Worm (Caenorhabditis elegans): Measurements from ENCODE around the gene Y57A10A.4.
A peak's percentile ranks its signal among the peaks of the same experiment; 100 is the strongest.

The Y57A10A.4 gene

ce11 chrII:12110997-12111396 is 40.7 kb upstream of the Y57A10A.4 start:
- no peak for TF ChIP-seq lin-39 (tag; optimal IDR thresholded peaks at IDR 0.05)
- TF ChIP-seq eor-1 (tag; optimal IDR thresholded peaks at IDR 0.05), result no peak
- TF ChIP-seq elt-2 (tag; optimal IDR thresholded peaks at IDR 0.05), result no peak
- no peak for TF ChIP-seq egl-27 (tag; optimal IDR thresholded peaks at IDR 0.05)
- TF ChIP-seq nhr-67 (tag; optimal IDR thresholded peaks at IDR 0.05), result no peak
- no peak for TF ChIP-seq nhr-23 (tag; optimal IDR thresholded peaks at IDR 0.05)
- no peak for TF ChIP-seq lsy-12 (tag; optimal IDR thresholded peaks at IDR 0.05)
- TF ChIP-seq nhr-11 (tag; optimal IDR thresholded peaks at IDR 0.05), result no peak
- no peak for TF ChIP-seq ceh-9 (tag; optimal IDR thresholded peaks at IDR 0.05)
- no peak for TF ChIP-seq skn-1 (tag; optimal IDR thresholded peaks at IDR 0.05)
- no peak for TF ChIP-seq nfya-1 (tag; optimal IDR thresholded peaks at IDR 0.05; ENCODE audit: insufficient read depth)

- TF ChIP-seq nhr-11 (tag; optimal IDR thresholded peaks at IDR 0.05) (no peak), zag-1 (tag; optimal IDR thresholded peaks at IDR 0.05) (no peak), egl-27 (tag; optimal IDR thresholded peaks at IDR 0.05) (no peak), nfya-1 (tag; optimal IDR thresholded peaks at IDR 0.05; ENCODE audit: insufficient read depth) (peak; percentile 83), pha-4 (tag; optimal IDR thresholded peaks at IDR 0.05) (no peak), unc-39 (tag; optimal IDR thresholded peaks at IDR 0.05) (no peak), nhr-76 (tag; optimal IDR thresholded peaks at IDR 0.05) (no peak), R02D3.7 (tag; optimal IDR thresholded peaks at IDR 0.05) (no peak)
These were observed 21.3 kb upstream of the Y57A10A.4 start for ce11 chrII:12130393-12130792.

- TF ChIP-seq ceh-9 (tag; optimal IDR thresholded peaks at IDR 0.05) (no peak), fkh-2 (tag; optimal IDR thresholded peaks at IDR 0.05) (no peak), nfya-1 (tag; optimal IDR thresholded peaks at IDR 0.05; ENCODE audit: insufficient read depth) (no peak), unc-62 (GFP tag; optimal IDR thresholded peaks at IDR 0.05) (no peak), ceh-82 (tag; optimal IDR thresholded peaks at IDR 0.05) (no peak), fkh-10 (GFP tag; optimal IDR thresholded peaks at IDR 0.05) (no peak), lin-39 (tag; optimal IDR thresholded peaks at IDR 0.05) (no peak), nhr-12 (tag; optimal IDR thresholded peaks at IDR 0.05) (no peak), eor-1 (tag; optimal IDR thresholded peaks at IDR 0.05) (no peak), skn-1 (tag; optimal IDR thresholded peaks at IDR 0.05) (no peak), pqm-1 (tag; optimal IDR thresholded peaks at IDR 0.05) (no peak), unc-39 (tag; optimal IDR thresholded peaks at IDR 0.05) (no peak)
These were observed 20.9 kb upstream of the Y57A10A.4 start, which contains the start of gene set-24 for ce11 chrII:12130868-12131267. set-24 (minus strand) TSS chrII:12130968.

- no peak for TF ChIP-seq fkh-2 (tag; optimal IDR thresholded peaks at IDR 0.05)
- TF ChIP-seq nhr-77 (tag; optimal IDR thresholded peaks at IDR 0.05), result no peak
- no peak for TF ChIP-seq nhr-28 (tag; optimal IDR thresholded peaks at IDR 0.05)
- TF ChIP-seq nhr-12 (tag; optimal IDR thresholded peaks at IDR 0.05), result no peak
These were observed 13.8 kb upstream of the Y57A10A.4 start for ce11 chrII:12137983-12138382.

- no peak for TF ChIP-seq unc-39 (tag; optimal IDR thresholded peaks at IDR 0.05)
- TF ChIP-seq nhr-11 (tag; optimal IDR thresholded peaks at IDR 0.05), result no peak
- TF ChIP-seq elt-2 (tag; optimal IDR thresholded peaks at IDR 0.05), result no peak
- TF ChIP-seq lsy-12 (tag; optimal IDR thresholded peaks at IDR 0.05), result no peak
These were observed 8.2 kb upstream of the Y57A10A.4 start for ce11 chrII:12143558-12143957.

- no peak for TF ChIP-seq nhr-12 (tag; optimal IDR thresholded peaks at IDR 0.05)
- TF ChIP-seq ztf-11 (tag; optimal IDR thresholded peaks at IDR 0.05), result no peak
- no peak for TF ChIP-seq eor-1 (tag; optimal IDR thresholded peaks at IDR 0.05)
- no peak for TF ChIP-seq elt-3 (tag; optimal IDR thresholded peaks at IDR 0.05)
- no peak for TF ChIP-seq sea-2 (GFP tag; optimal IDR thresholded peaks at IDR 0.05)
- TF ChIP-seq daf-12 (tag; optimal IDR thresholded peaks at IDR 0.05), result no peak
- no peak for TF ChIP-seq ceh-82 (tag; optimal IDR thresholded peaks at IDR 0.05)
- no peak for TF ChIP-seq ama-1 (optimal IDR thresholded peaks at IDR 0.05)
- no peak for TF ChIP-seq pqm-1 (tag; optimal IDR thresholded peaks at IDR 0.05)
- TF ChIP-seq nhr-67 (tag; optimal IDR thresholded peaks at IDR 0.05), result no peak
- TF ChIP-seq egl-5 (tag; optimal IDR thresholded peaks at IDR 0.05), result no peak
- TF ChIP-seq R02D3.7 (tag; optimal IDR thresholded peaks at IDR 0.05), result no peak
- TF ChIP-seq pha-4 (tag; optimal IDR thresholded peaks at IDR 0.05), result no peak
- no peak for TF ChIP-seq ZK546.5 (tag; optimal IDR thresholded peaks at IDR 0.05)
These were observed 4.4 kb upstream of the Y57A10A.4 start, which contains the start of gene Y57A10A.2 for ce11 chrII:12147331-12147730. Y57A10A.2 (plus strand) TSS chrII:12147631.

Measured in whole organism, L3 larva.